Worm (Caenorhabditis elegans) whole organism, L3 larva: ENCODE results near the gene cogc-4.

ENCODE experiments used
- ceh-28 ChIP-seq: fragments of 150-350 bp; optimal IDR thresholded peaks from 2 replicates; lab custom pipeline; 2014; ENCODE audit warnings: missing biosample characterization, missing genetic modification reagents, missing genetic modification characterization
- nfya-1 ChIP-seq: sonication (generic microtip); optimal IDR thresholded peaks from 2 replicates; lab custom pipeline; 2017; ENCODE audit warnings: missing genetic modification characterization, mild to moderate bottlenecking, missing compliant biosample characterization, antibody characterized with exemption, moderate library complexity; ENCODE audit not compliant: insufficient read depth
- nhr-11 ChIP-seq: fragments of 150-350 bp; optimal IDR thresholded peaks from 2 replicates; lab custom pipeline; 2014; ENCODE audit warnings: missing biosample characterization, missing genetic modification characterization
- nhr-77 ChIP-seq: fragments of 150-350 bp; optimal IDR thresholded peaks from 2 replicates; lab custom pipeline; 2014; ENCODE audit warnings: missing biosample characterization, missing genetic modification characterization
- pha-4 ChIP-seq: fragments of 150-350 bp; optimal IDR thresholded peaks from 2 replicates; lab custom pipeline; 2014; ENCODE audit warnings: missing biosample characterization, missing genetic modification reagents, missing genetic modification characterization
- unc-39 ChIP-seq: sonication (generic microtip); optimal IDR thresholded peaks from 4 replicates; lab custom pipeline; 2017; ENCODE audit warnings: missing biosample characterization, missing genetic modification characterization
- zag-1 ChIP-seq: fragments of 150-350 bp; optimal IDR thresholded peaks from 2 replicates; lab custom pipeline; 2014; ENCODE audit warnings: missing biosample characterization, missing genetic modification characterization
- ztf-11 ChIP-seq: fragments of 150-350 bp; optimal IDR thresholded peaks from 2 replicates; lab custom pipeline; 2014; ENCODE audit warnings: missing biosample characterization, missing genetic modification characterization

- no peak for TF ChIP-seq ztf-11
- no peak for TF ChIP-seq pha-4
- TF ChIP-seq nhr-11 (tag; lab: Kevin White, UChicago): no peak
- no peak for TF ChIP-seq ceh-28
- TF ChIP-seq unc-39 (tag; lab: Kevin White, UChicago): no peak
- no peak for TF ChIP-seq zag-1
- TF ChIP-seq nfya-1 (tag; lab: Kevin White, UChicago): no peak
- TF ChIP-seq nhr-77 (tag; lab: Kevin White, UChicago): no peak
Measured at ce11 chrII:1369322-1369721, 33.9 kb upstream of the cogc-4 start.
